Worm (Caenorhabditis elegans) whole organism, L3 larva: Measurements from ENCODE around the gene mlt-8.

Experiments used
- R02D3.7 ChIP-seq: fragments of 150-350 bp; optimal IDR thresholded peaks from 2 replicates; lab custom pipeline; 2014; ENCODE audit warnings: missing biosample characterization, missing genetic modification characterization
- aly-2 ChIP-seq: fragments of 150-350 bp; optimal IDR thresholded peaks from 2 replicates; lab custom pipeline; 2014; ENCODE audit warnings: missing biosample characterization, missing genetic modification characterization
- ama-1 ChIP-seq: fragments of 150-350 bp; optimal IDR thresholded peaks from 2 replicates; lab custom pipeline; 2018
- ceh-28 ChIP-seq: fragments of 150-350 bp; optimal IDR thresholded peaks from 2 replicates; lab custom pipeline; 2014; ENCODE audit warnings: missing biosample characterization, missing genetic modification reagents, missing genetic modification characterization
- ceh-82 ChIP-seq: fragments of 150-350 bp; optimal IDR thresholded peaks from 2 replicates; lab custom pipeline; 2014; ENCODE audit warnings: missing biosample characterization, missing genetic modification characterization
- ceh-9 ChIP-seq: sonication (generic microtip); optimal IDR thresholded peaks from 2 replicates; lab custom pipeline; 2018; ENCODE audit warnings: missing biosample characterization, missing genetic modification characterization
- daf-12 ChIP-seq: fragments of 150-350 bp; optimal IDR thresholded peaks from 2 replicates; lab custom pipeline; 2014; ENCODE audit warnings: missing biosample characterization, missing genetic modification reagents, missing genetic modification characterization
- egl-27 ChIP-seq: sonication (generic microtip); optimal IDR thresholded peaks from 4 replicates; lab custom pipeline; 2017; ENCODE audit warnings: missing biosample characterization, missing genetic modification reagents, missing genetic modification characterization
- egl-5 ChIP-seq: fragments of 150-350 bp; optimal IDR thresholded peaks from 2 replicates; lab custom pipeline; 2017; ENCODE audit warnings: missing biosample characterization, missing genetic modification reagents, missing genetic modification characterization, inconsistent platforms
- elt-1 ChIP-seq: fragments of 150-350 bp; optimal IDR thresholded peaks from 2 replicates; lab custom pipeline; 2014; ENCODE audit warnings: missing biosample characterization, missing genetic modification characterization
- elt-3 ChIP-seq, 3 experiments: fragments of 150-350 bp in 1 of 3; sonication (generic microtip) in 2 of 3; optimal IDR thresholded peaks; 2 replicates in 2 of 3; 4 replicates in 1 of 3; lab custom pipeline; 2014 to 2017; ENCODE audit warnings: missing biosample characterization in 3 of 3, missing genetic modification characterization in 3 of 3
- fkh-10 ChIP-seq: sonication (generic microtip); optimal IDR thresholded peaks from 2 replicates; lab custom pipeline; 2017; ENCODE audit warnings: missing biosample characterization, missing genetic modification reagents, missing genetic modification characterization
- fkh-2 ChIP-seq: fragments of 150-350 bp; optimal IDR thresholded peaks from 2 replicates; lab custom pipeline; 2014; ENCODE audit warnings: missing biosample characterization, missing genetic modification reagents, missing genetic modification characterization
- fos-1 ChIP-seq: fragments of 150-350 bp; optimal IDR thresholded peaks from 2 replicates; lab custom pipeline; 2014; ENCODE audit warnings: missing biosample characterization, missing genetic modification characterization
- hmg-11 ChIP-seq: sonication (generic microtip); optimal IDR thresholded peaks from 2 replicates; lab custom pipeline; 2016; ENCODE audit warnings: missing genetic modification characterization, missing compliant biosample characterization
- jun-1 ChIP-seq: fragments of 150-350 bp; optimal IDR thresholded peaks from 2 replicates; lab custom pipeline; 2014; ENCODE audit warnings: missing biosample characterization, missing genetic modification reagents, missing genetic modification characterization
- lin-15B ChIP-seq: fragments of 150-350 bp; optimal IDR thresholded peaks from 2 replicates; lab custom pipeline; 2014; ENCODE audit warnings: missing biosample characterization, missing genetic modification characterization
- lin-39 ChIP-seq: fragments of 150-350 bp; optimal IDR thresholded peaks from 2 replicates; lab custom pipeline; 2018; ENCODE audit warnings: missing biosample characterization, missing genetic modification reagents, missing genetic modification characterization
- lsy-12 ChIP-seq: sonication (generic microtip); optimal IDR thresholded peaks from 2 replicates; lab custom pipeline; 2016; ENCODE audit warnings: mild to moderate bottlenecking, missing genetic modification characterization, missing compliant biosample characterization
- mdl-1 ChIP-seq: fragments of 150-350 bp; optimal IDR thresholded peaks from 2 replicates; lab custom pipeline; 2014; ENCODE audit warnings: missing biosample characterization, missing genetic modification characterization
- nfya-1 ChIP-seq: sonication (generic microtip); optimal IDR thresholded peaks from 2 replicates; lab custom pipeline; 2017; ENCODE audit warnings: missing genetic modification characterization, mild to moderate bottlenecking, missing compliant biosample characterization, antibody characterized with exemption, moderate library complexity; ENCODE audit not compliant: insufficient read depth
- nhr-11 ChIP-seq: fragments of 150-350 bp; optimal IDR thresholded peaks from 2 replicates; lab custom pipeline; 2014; ENCODE audit warnings: missing biosample characterization, missing genetic modification characterization
- nhr-12 ChIP-seq: fragments of 150-350 bp; optimal IDR thresholded peaks from 2 replicates; lab custom pipeline; 2014; ENCODE audit warnings: missing biosample characterization, missing genetic modification characterization
- nhr-23 ChIP-seq: fragments of 150-350 bp; optimal IDR thresholded peaks from 2 replicates; lab custom pipeline; 2014; ENCODE audit warnings: missing biosample characterization, missing genetic modification reagents, missing genetic modification characterization
- nhr-237 ChIP-seq: fragments of 150-350 bp; optimal IDR thresholded peaks from 2 replicates; lab custom pipeline; 2014; ENCODE audit warnings: missing biosample characterization, missing genetic modification characterization
- nhr-25 ChIP-seq: sonication (generic microtip); optimal IDR thresholded peaks from 2 replicates; lab custom pipeline; 2017; ENCODE audit warnings: missing biosample characterization, missing genetic modification characterization
- nhr-28 ChIP-seq: fragments of 150-350 bp; optimal IDR thresholded peaks from 2 replicates; lab custom pipeline; 2014; ENCODE audit warnings: missing biosample characterization, missing genetic modification characterization
- nhr-67 ChIP-seq: fragments of 150-350 bp; optimal IDR thresholded peaks from 2 replicates; lab custom pipeline; 2014; ENCODE audit warnings: missing biosample characterization, missing genetic modification characterization
- nhr-76 ChIP-seq: fragments of 150-350 bp; sonication (generic microtip); optimal IDR thresholded peaks from 5 replicates; lab custom pipeline; 2014; ENCODE audit warnings: missing biosample characterization, missing genetic modification characterization
- nhr-77 ChIP-seq: fragments of 150-350 bp; optimal IDR thresholded peaks from 2 replicates; lab custom pipeline; 2014; ENCODE audit warnings: missing biosample characterization, missing genetic modification characterization
- pha-4 ChIP-seq: fragments of 150-350 bp; optimal IDR thresholded peaks from 2 replicates; lab custom pipeline; 2014; ENCODE audit warnings: missing biosample characterization, missing genetic modification reagents, missing genetic modification characterization
- pqm-1 ChIP-seq: fragments of 150-350 bp; optimal IDR thresholded peaks from 2 replicates; lab custom pipeline; 2017; ENCODE audit warnings: missing biosample characterization, missing genetic modification characterization, inconsistent platforms
- sea-2 ChIP-seq: fragments of 150-350 bp; sonication (generic microtip); optimal IDR thresholded peaks from 4 replicates; lab custom pipeline; 2014; ENCODE audit warnings: missing biosample characterization, missing genetic modification reagents, missing genetic modification characterization
- skn-1 ChIP-seq: fragments of 150-350 bp; optimal IDR thresholded peaks from 2 replicates; lab custom pipeline; 2014; ENCODE audit warnings: missing biosample characterization, missing genetic modification characterization
- snpc-4 ChIP-seq: fragments of 150-350 bp; optimal IDR thresholded peaks from 2 replicates; lab custom pipeline; 2014; ENCODE audit warnings: missing biosample characterization, missing genetic modification characterization
- unc-39 ChIP-seq: sonication (generic microtip); optimal IDR thresholded peaks from 4 replicates; lab custom pipeline; 2017; ENCODE audit warnings: missing biosample characterization, missing genetic modification characterization
- unc-62 ChIP-seq: fragments of 150-350 bp; sonication (generic microtip); optimal IDR thresholded peaks from 4 replicates; lab custom pipeline; 2014; ENCODE audit warnings: missing biosample characterization, missing genetic modification reagents, missing genetic modification characterization
- ztf-11 ChIP-seq: fragments of 150-350 bp; optimal IDR thresholded peaks from 2 replicates; lab custom pipeline; 2014; ENCODE audit warnings: missing biosample characterization, missing genetic modification characterization

The mlt-8 gene

ce11 chrII:606033-606432 is 34.1 kb upstream of the mlt-8 start, which contains the start of gene W04H10.5:
W04H10.5 (plus strand) TSS chrII:606333.
- TF ChIP-seq ceh-82 (tag; lab: Kevin White, UChicago) (no peak), snpc-4 (tag; lab: Kevin White, UChicago) (no peak), pha-4 (tag; lab: Kevin White, UChicago) (no peak), mdl-1 (tag; lab: Kevin White, UChicago) (no peak), lin-15B (tag; lab: Kevin White, UChicago) (no peak), nhr-28 (tag; lab: Kevin White, UChicago) (no peak), hmg-11 (tag; lab: Kevin White, UChicago) (no peak), nhr-237 (tag; lab: Kevin White, UChicago) (no peak), daf-12 (tag; lab: Kevin White, UChicago) (no peak), fkh-2 (no peak), nhr-23 (tag; lab: Kevin White, UChicago) (no peak), skn-1 (tag; lab: Kevin White, UChicago) (no peak), ztf-11 (tag; lab: Kevin White, UChicago) (no peak), fkh-10 (GFP tag; lab: Kevin White, UChicago) (no peak), jun-1 (no peak), ceh-9 (tag; lab: Kevin White, UChicago) (no peak), elt-1 (tag; lab: Kevin White, UChicago) (no peak), egl-5 (tag; lab: Kevin White, UChicago) (no peak), ceh-28 (tag; lab: Kevin White, UChicago) (no peak), nhr-76 (tag; lab: Kevin White, UChicago) (no peak)
- TF ChIP-seq, all 47 proteins: peak for 0

ce11 chrII:605267-605666 is 33.4 kb upstream of the mlt-8 start, which contains the start of gene W04H10.2:
W04H10.2 (plus strand) TSS chrII:605567.
- TF ChIP-seq lsy-12 (tag; lab: Kevin White, UChicago) (no peak), aly-2 (tag; lab: Kevin White, UChicago) (no peak), nhr-25 (no peak), nhr-237 (tag; lab: Kevin White, UChicago) (no peak), snpc-4 (tag; lab: Kevin White, UChicago) (no peak), nhr-76 (tag; lab: Kevin White, UChicago) (no peak), nhr-23 (tag; lab: Kevin White, UChicago) (no peak), fos-1 (tag; lab: Kevin White, UChicago) (no peak), elt-3 (tag; optimal IDR thresholded peaks at IDR 0.05; lab: Kevin White, UChicago) (no peak)

- TF ChIP-seq R02D3.7 (tag; lab: Kevin White, UChicago) (no peak), nhr-77 (no peak), jun-1 (no peak), nhr-28 (tag; lab: Kevin White, UChicago) (no peak), egl-27 (tag; lab: Kevin White, UChicago) (no peak), pqm-1 (peak; percentile 8), egl-5 (tag; lab: Kevin White, UChicago) (peak; percentile 20), nhr-237 (tag; lab: Kevin White, UChicago) (no peak), pha-4 (tag; lab: Kevin White, UChicago) (peak; percentile 34), sea-2 (GFP tag; lab: Kevin White, UChicago) (no peak), nfya-1 (tag; lab: Kevin White, UChicago) (peak; percentile 65), ztf-11 (tag; lab: Kevin White, UChicago) (no peak), lin-15B (tag; lab: Kevin White, UChicago) (peak; percentile 17), ama-1 (lab: Kevin White, UChicago) (no peak), skn-1 (tag; lab: Kevin White, UChicago) (peak; percentile 28), lin-39 (tag; lab: Kevin White, UChicago) (peak; percentile 94), ceh-9 (tag; lab: Kevin White, UChicago) (no peak), elt-3 (tag; optimal IDR thresholded peaks at IDR 0.05; lab: Kevin White, UChicago) (no peak), hmg-11 (tag; lab: Kevin White, UChicago) (peak; percentile 74), snpc-4 (tag; lab: Kevin White, UChicago) (peak; percentile 92), unc-39 (no peak), fkh-2 (no peak), nhr-76 (tag; lab: Kevin White, UChicago) (no peak), nhr-25 (peak; percentile 23), mdl-1 (tag; lab: Kevin White, UChicago) (no peak), unc-62 (GFP tag; lab: Kevin White, UChicago) (peak; percentile 14), nhr-67 (tag; lab: Kevin White, UChicago) (no peak), ceh-28 (tag; lab: Kevin White, UChicago) (peak; percentile 19), aly-2 (tag; lab: Kevin White, UChicago) (no peak), lsy-12 (tag; lab: Kevin White, UChicago) (no peak), nhr-11 (tag; lab: Kevin White, UChicago) (no peak), nhr-23 (tag; lab: Kevin White, UChicago) (peak; percentile 65), nhr-12 (no peak)
Measured at ce11 chrII:602969-603368, 31.1 kb upstream of the mlt-8 start.
